Fruit fly (Drosophila melanogaster) whole organism, prepupa: ENCODE measurements around the gene Pdf.

Source experiments
- CG4318 ChIP-seq: fragments of 200-800 bp; sonication (Bioruptor generic); optimal IDR thresholded peaks from 3 replicates; lab custom pipeline; 2017; ENCODE audit warnings: missing biosample characterization, mild to moderate bottlenecking, missing genetic modification characterization
- Gug ChIP-seq: fragments of 200-800 bp; sonication (Bioruptor generic); IDR thresholded peaks from 2 replicates; pipeline ENCODE4 v1.3.6; 2022; ENCODE audit warnings: missing biosample characterization, missing genetic modification characterization

DNA sequence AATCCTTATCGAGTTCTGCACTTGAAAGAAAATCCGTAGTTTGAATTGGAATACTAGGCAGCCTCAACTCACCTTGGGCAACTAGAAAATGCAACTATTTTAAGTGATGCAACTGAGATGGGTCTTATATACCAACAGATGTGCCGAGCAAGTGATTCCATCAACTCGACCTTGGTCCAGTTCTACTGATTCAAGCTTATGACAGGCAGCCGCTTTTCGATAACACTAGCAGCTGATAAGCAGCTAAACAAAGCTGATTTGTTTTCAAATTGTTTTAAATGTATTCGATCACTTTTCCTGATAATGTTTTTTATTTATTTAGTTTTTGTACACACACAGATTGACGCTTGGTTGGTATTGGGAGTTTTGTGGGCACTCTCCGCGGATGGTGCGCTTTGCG lies 30.9 kb downstream of the Pdf start, which contains the start of gene CG6503:
- no peak for TF ChIP-seq Gug (GFP tag; lab: Robert Waterston, UW)
- no peak for TF ChIP-seq CG4318 (GFP tag; lab: Kevin White, UChicago)
